In the genomic region with DNA sequence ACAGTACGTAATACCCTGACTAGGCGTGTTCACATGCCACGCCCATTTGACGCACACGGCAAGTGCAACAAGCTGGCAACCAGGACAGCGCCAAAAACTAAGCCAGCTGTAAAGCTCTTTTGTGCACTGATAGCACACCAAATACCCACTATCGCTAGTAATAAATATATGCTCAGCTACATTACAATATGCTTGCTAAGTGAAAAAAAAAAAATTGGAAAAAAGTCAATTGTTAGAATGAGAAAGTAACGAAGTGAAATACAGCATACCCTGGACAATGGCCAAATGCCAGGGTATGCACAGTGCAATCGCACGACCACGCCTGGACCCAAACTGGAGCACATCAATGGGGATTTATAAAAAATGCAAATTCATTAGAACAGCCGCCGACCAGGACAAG, we compare ENCODE assay signal across 3 fruit fly cellular contexts.
A peak's percentile ranks its signal among the peaks of the same experiment; 100 is the strongest.
TF ChIP-seq lines count a peak whose summit lies in the region.

No protein-coding gene starts in this region.

- no peak for TF ChIP-seq CTCF in whole organism, embryonic (GFP tag; optimal IDR thresholded peaks at IDR 0.05; lab: Kevin White, UChicago)

TF ChIP-seq in whole organism, embryonic, 481 proteins besides CTCF, POLR2A, EP300 and RAD21:
- TF ChIP-seq CG32772 (GFP tag; IDR thresholded peaks at IDR 0.05; lab: Robert Waterston, UW) (peak; percentile 41; the same call in 1 of the 2 replicates), Drgx (GFP tag; IDR thresholded peaks at IDR 0.05; lab: Robert Waterston, UW) (0 out of 2 replicates have a peak, but pooled peaks have one; percentile 7), CG3163 (GFP tag; optimal IDR thresholded peaks at IDR 0.05; lab: Kevin White, UChicago) (no peak), CoRest (tag; optimal IDR thresholded peaks at IDR 0.05; lab: Kevin White, UChicago) (no peak)

TF ChIP-seq in whole organism, prepupa, 60 proteins besides CTCF, POLR2A, EP300 and RAD21:
- 0 out of 3 replicates have a peak, but pooled peaks have one; percentile 18 for TF ChIP-seq CG6163 (GFP tag; IDR thresholded peaks at IDR 0.05; lab: Robert Waterston, UW)
- peak; percentile 13 for TF ChIP-seq Eip78C (GFP tag; lab: Kevin White, UChicago)
- TF ChIP-seq CG6276 (GFP tag; optimal IDR thresholded peaks at IDR 0.05; lab: Kevin White, UChicago), result peak; percentile 20
- TF ChIP-seq CG7368 (GFP tag; optimal IDR thresholded peaks at IDR 0.05; lab: Kevin White, UChicago), result no peak
- TF ChIP-seq eg (GFP tag; IDR thresholded peaks at IDR 0.05; lab: Robert Waterston, UW), result peak; percentile 60; the same call in 2 of the 3 replicates
- no peak for TF ChIP-seq CG6792 (GFP tag; optimal IDR thresholded peaks at IDR 0.05; lab: Kevin White, UChicago)
- no peak for TF ChIP-seq Ets21C (GFP tag; optimal IDR thresholded peaks at IDR 0.05; lab: Kevin White, UChicago)
- TF ChIP-seq Gug (GFP tag; IDR thresholded peaks at IDR 0.05; lab: Robert Waterston, UW), result peak; percentile 26; the same call in 1 of the 2 replicates
- no peak for TF ChIP-seq dsx (GFP tag; optimal IDR thresholded peaks at IDR 0.05; lab: Kevin White, UChicago; ENCODE audit: poor library complexity, severe bottlenecking)
- TF ChIP-seq pdm3 (GFP tag; optimal IDR thresholded peaks at IDR 0.05; lab: Kevin White, UChicago), result no peak
- TF ChIP-seq CG1621 (tag; optimal IDR thresholded peaks at IDR 0.05; lab: Kevin White, UChicago), result no peak
- TF ChIP-seq CG31627 (GFP tag; optimal IDR thresholded peaks at IDR 0.05; lab: Kevin White, UChicago), result no peak
- TF ChIP-seq CG32006 (GFP tag; optimal IDR thresholded peaks at IDR 0.05; lab: Kevin White, UChicago), result peak; percentile 28
- TF ChIP-seq net (GFP tag; optimal IDR thresholded peaks at IDR 0.05; lab: Kevin White, UChicago), result no peak
- TF ChIP-seq Blimp-1 (GFP tag; optimal IDR thresholded peaks at IDR 0.05; lab: Kevin White, UChicago), result no peak
- TF ChIP-seq CG15336 (GFP tag; IDR thresholded peaks at IDR 0.05; lab: Robert Waterston, UW), result peak; percentile 41; the same call in 1 of the 2 replicates

TF ChIP-seq in whole organism, pupa, 21 proteins besides CTCF, POLR2A, EP300 and RAD21:
- TF ChIP-seq CG32121 (GFP tag; IDR thresholded peaks at IDR 0.05; lab: Robert Waterston, UW), result peak; percentile 55
- no peak for TF ChIP-seq gl (tag; optimal IDR thresholded peaks at IDR 0.05; lab: Kevin White, UChicago)
- TF ChIP-seq CG12605 (GFP tag; IDR thresholded peaks at IDR 0.05; lab: Robert Waterston, UW), result no peak
- peak; percentile 50 for TF ChIP-seq Ets98B (GFP tag; IDR thresholded peaks at IDR 0.05; lab: Robert Waterston, UW)
- no peak for TF ChIP-seq CG17806 (tag; optimal IDR thresholded peaks at IDR 0.05; lab: Kevin White, UChicago)
- no peak for TF ChIP-seq CG13204 (GFP tag; optimal IDR thresholded peaks at IDR 0.05; lab: Kevin White, UChicago)
- peak; percentile 64; the same call in 2 of the 3 replicates for TF ChIP-seq fd96Ca (GFP tag; IDR thresholded peaks at IDR 0.05; lab: Robert Waterston, UW)
- no peak for TF ChIP-seq CG10348 (GFP tag; IDR thresholded peaks at IDR 0.05; lab: Robert Waterston, UW)
- TF ChIP-seq CG8301 (tag; optimal IDR thresholded peaks at IDR 0.05; lab: Kevin White, UChicago), result peak; percentile 17
- TF ChIP-seq Pif1B (GFP tag; optimal IDR thresholded peaks at IDR 0.05; lab: Kevin White, UChicago), result no peak
- no peak for TF ChIP-seq CG9948 (tag; optimal IDR thresholded peaks at IDR 0.05; lab: Kevin White, UChicago)
- TF ChIP-seq CG34367 (tag; optimal IDR thresholded peaks at IDR 0.05; lab: Kevin White, UChicago), result no peak
- TF ChIP-seq Pif1A (GFP tag; optimal IDR thresholded peaks at IDR 0.05; lab: Kevin White, UChicago), result no peak
- TF ChIP-seq CG14655 (GFP tag; optimal IDR thresholded peaks at IDR 0.05; lab: Kevin White, UChicago), result peak; percentile 17
- TF ChIP-seq CG4496 (GFP tag; IDR thresholded peaks at IDR 0.05; lab: Robert Waterston, UW), result peak; percentile 32; the same call in 1 of the 3 replicates
- TF ChIP-seq CG8159 (tag; optimal IDR thresholded peaks at IDR 0.05; lab: Kevin White, UChicago), result no peak
TF ChIP-seq in whole organism, pupa: peak in this region for 6.
